Fruit fly (Drosophila melanogaster) Kc167 (cell line): ENCODE results near the gene CG14958.

Experiments
- Myc ChIP-seq: fragments of >200 bp; optimal IDR thresholded peaks from 2 replicates; lab custom pipeline; 2017; ENCODE audit warnings: missing external identifiers
- Sin3A ChIP-seq: fragments of >200 bp; optimal IDR thresholded peaks from 2 replicates; lab custom pipeline; 2018; ENCODE audit warnings: missing external identifiers
- h ChIP-seq: fragments of >200 bp; optimal IDR thresholded peaks from 3 replicates; lab custom pipeline; 2018; ENCODE audit warnings: missing external identifiers
- insv ChIP-seq: fragments of >200 bp; optimal IDR thresholded peaks from 3 replicates; lab custom pipeline; 2018; ENCODE audit warnings: missing external identifiers
- psq ChIP-seq: fragments of >200 bp; optimal IDR thresholded peaks from 2 replicates; lab custom pipeline; 2017; ENCODE audit warnings: missing external identifiers
- ttk ChIP-seq: sonication (Bioruptor generic); optimal IDR thresholded peaks from 2 replicates; lab custom pipeline; 2017; ENCODE audit warnings: missing external identifiers

Gene CG14958

dm6 chr3L:3218859-3219258, 29.1 kb downstream of the CG14958 start, which contains the start of the genes hob and nSMase:
Gene hob, minus strand, starts transcription at chr3L:3218920.
Gene nSMase, plus strand, starts transcription at chr3L:3219156.
- no peak for TF ChIP-seq Myc (lab: Kevin White, UChicago)
- TF ChIP-seq insv (lab: Kevin White, UChicago): no peak
- TF ChIP-seq psq: no peak
- no peak for TF ChIP-seq Sin3A
- no peak for TF ChIP-seq ttk (lab: Kevin White, UChicago)
- TF ChIP-seq h (lab: Kevin White, UChicago): no peak

- TF ChIP-seq insv (lab: Kevin White, UChicago) (no peak), h (lab: Kevin White, UChicago) (no peak), Myc (lab: Kevin White, UChicago) (no peak), Sin3A (no peak)
Measured at dm6 chr3L:3222643-3223389, 33.0 kb downstream of the CG14958 start, which contains the start of the genes RpL28 and eIF1. Gene RpL28, minus strand, starts transcription at chr3L:3222960. Gene eIF1, plus strand, starts transcription at chr3L:3223341.

- no peak for TF ChIP-seq psq
- TF ChIP-seq Sin3A: no peak
- TF ChIP-seq ttk (lab: Kevin White, UChicago): no peak
Measured at dm6 chr3L:3223390-3223914, 33.7 kb downstream of the CG14958 start.

dm6 chr3L:3224740-3225719, 35.3 kb downstream of the CG14958 start, which contains the start of gene Larp4B:
Gene Larp4B, plus strand, starts transcription at chr3L:3224838.
- TF ChIP-seq h (lab: Kevin White, UChicago) (no peak), Sin3A (no peak), insv (lab: Kevin White, UChicago) (no peak), psq (no peak), Myc (lab: Kevin White, UChicago) (no peak), ttk (lab: Kevin White, UChicago) (no peak)

dm6 chr3L:3225769-3226457, 36.1 kb downstream of the CG14958 start:
- TF ChIP-seq Sin3A (no peak), Myc (lab: Kevin White, UChicago) (no peak), ttk (lab: Kevin White, UChicago) (no peak), insv (lab: Kevin White, UChicago) (no peak), h (lab: Kevin White, UChicago) (no peak), psq (no peak)

dm6 chr3L:3226458-3226783, 36.6 kb downstream of the CG14958 start:
- TF ChIP-seq psq: no peak
- no peak for TF ChIP-seq Sin3A
- TF ChIP-seq Myc (lab: Kevin White, UChicago): no peak
- no peak for TF ChIP-seq h (lab: Kevin White, UChicago)
- TF ChIP-seq ttk (lab: Kevin White, UChicago): no peak
- TF ChIP-seq insv (lab: Kevin White, UChicago): no peak

- TF ChIP-seq Sin3A (no peak), psq (no peak), Myc (lab: Kevin White, UChicago) (no peak), ttk (lab: Kevin White, UChicago) (no peak), insv (lab: Kevin White, UChicago) (no peak), h (lab: Kevin White, UChicago) (no peak)
Measured at dm6 chr3L:3236319-3236718, 46.5 kb downstream of the CG14958 start.

dm6 chr3L:3239033-3239752, 49.4 kb downstream of the CG14958 start, which contains the start of gene CG17746:
Gene CG17746, minus strand, starts transcription at chr3L:3239578.
- no peak for TF ChIP-seq psq
- no peak for TF ChIP-seq ttk (lab: Kevin White, UChicago)
- TF ChIP-seq h (lab: Kevin White, UChicago): no peak
- no peak for TF ChIP-seq Sin3A
- TF ChIP-seq insv (lab: Kevin White, UChicago): no peak
- TF ChIP-seq Myc (lab: Kevin White, UChicago): no peak

dm6 chr3L:3239785-3240596, 50.2 kb downstream of the CG14958 start:
- TF ChIP-seq Myc (lab: Kevin White, UChicago) (no peak), psq (no peak), Sin3A (no peak), insv (lab: Kevin White, UChicago) (no peak)
